Worm (Caenorhabditis elegans): ENCODE data around the gene dyf-13.

- TF ChIP-seq ama-1 (optimal IDR thresholded peaks at IDR 0.05) (no peak), fkh-10 (GFP tag; optimal IDR thresholded peaks at IDR 0.05) (no peak), ceh-6 (GFP tag; optimal IDR thresholded peaks at IDR 0.05) (no peak), ahr-1 (tag; optimal IDR thresholded peaks at IDR 0.05) (no peak), hlh-6 (tag; optimal IDR thresholded peaks at IDR 0.05) (no peak), madf-2 (tag; optimal IDR thresholded peaks at IDR 0.05) (no peak), ceh-18 (tag; optimal IDR thresholded peaks at IDR 0.05) (no peak), pqm-1 (tag; optimal IDR thresholded peaks at IDR 0.05) (no peak), ceh-2 (tag; optimal IDR thresholded peaks at IDR 0.05) (no peak), pha-4 (tag; optimal IDR thresholded peaks at IDR 0.05) (no peak), ceh-45 (GFP tag; IDR thresholded peaks at IDR 0.05) (no peak), sox-4 (tag; optimal IDR thresholded peaks at IDR 0.05) (no peak), ceh-30 (tag; optimal IDR thresholded peaks at IDR 0.05) (no peak), nhr-232 (tag; optimal IDR thresholded peaks at IDR 0.05) (no peak)
Measured at ce11 chrII:7168712-7169111, 2.4 kb downstream of the dyf-13 start, which contains the start of gene col-36.
